Worm (Caenorhabditis elegans) whole organism, L3 larva: Measurements from ENCODE around the gene Y73B6A.3.

Experiments used
- R02D3.7 ChIP-seq: fragments of 150-350 bp; optimal IDR thresholded peaks from 2 replicates; lab custom pipeline; 2014; ENCODE audit warnings: missing biosample characterization, missing genetic modification characterization
- ZK546.5 ChIP-seq: sonication (generic microtip); optimal IDR thresholded peaks from 2 replicates; lab custom pipeline; 2017; ENCODE audit warnings: missing biosample characterization, missing genetic modification characterization
- ama-1 ChIP-seq: fragments of 150-350 bp; optimal IDR thresholded peaks from 2 replicates; lab custom pipeline; 2018
- ceh-28 ChIP-seq: fragments of 150-350 bp; optimal IDR thresholded peaks from 2 replicates; lab custom pipeline; 2014; ENCODE audit warnings: missing biosample characterization, missing genetic modification reagents, missing genetic modification characterization
- ceh-82 ChIP-seq: fragments of 150-350 bp; optimal IDR thresholded peaks from 2 replicates; lab custom pipeline; 2014; ENCODE audit warnings: missing biosample characterization, missing genetic modification characterization
- ceh-9 ChIP-seq: sonication (generic microtip); optimal IDR thresholded peaks from 2 replicates; lab custom pipeline; 2018; ENCODE audit warnings: missing biosample characterization, missing genetic modification characterization
- egl-5 ChIP-seq: fragments of 150-350 bp; optimal IDR thresholded peaks from 2 replicates; lab custom pipeline; 2017; ENCODE audit warnings: missing biosample characterization, missing genetic modification reagents, missing genetic modification characterization, inconsistent platforms
- elt-2 ChIP-seq: sonication (generic microtip); optimal IDR thresholded peaks from 2 replicates; lab custom pipeline; 2016; ENCODE audit warnings: missing genetic modification reagents, mild to moderate bottlenecking, missing genetic modification characterization, missing compliant biosample characterization
- eor-1 ChIP-seq, 2 experiments: fragments of 150-350 bp; optimal IDR thresholded peaks; 2 replicates each; lab custom pipeline; 2014 to 2018; ENCODE audit warnings: missing biosample characterization in 2 of 2, missing genetic modification characterization in 2 of 2
- fkh-10 ChIP-seq: sonication (generic microtip); optimal IDR thresholded peaks from 2 replicates; lab custom pipeline; 2017; ENCODE audit warnings: missing biosample characterization, missing genetic modification reagents, missing genetic modification characterization
- hmg-11 ChIP-seq: sonication (generic microtip); optimal IDR thresholded peaks from 2 replicates; lab custom pipeline; 2016; ENCODE audit warnings: missing genetic modification characterization, missing compliant biosample characterization
- jun-1 ChIP-seq: fragments of 150-350 bp; optimal IDR thresholded peaks from 2 replicates; lab custom pipeline; 2014; ENCODE audit warnings: missing biosample characterization, missing genetic modification reagents, missing genetic modification characterization
- lin-15B ChIP-seq: fragments of 150-350 bp; optimal IDR thresholded peaks from 2 replicates; lab custom pipeline; 2014; ENCODE audit warnings: missing biosample characterization, missing genetic modification characterization
- lin-39 ChIP-seq: fragments of 150-350 bp; optimal IDR thresholded peaks from 2 replicates; lab custom pipeline; 2018; ENCODE audit warnings: missing biosample characterization, missing genetic modification reagents, missing genetic modification characterization
- lsy-12 ChIP-seq: sonication (generic microtip); optimal IDR thresholded peaks from 2 replicates; lab custom pipeline; 2016; ENCODE audit warnings: mild to moderate bottlenecking, missing genetic modification characterization, missing compliant biosample characterization
- mdl-1 ChIP-seq: fragments of 150-350 bp; optimal IDR thresholded peaks from 2 replicates; lab custom pipeline; 2014; ENCODE audit warnings: missing biosample characterization, missing genetic modification characterization
- mml-1 ChIP-seq: fragments of 150-350 bp; sonication (generic microtip); optimal IDR thresholded peaks from 3 replicates; lab custom pipeline; 2014; ENCODE audit warnings: missing biosample characterization, missing genetic modification characterization
- nfya-1 ChIP-seq: sonication (generic microtip); optimal IDR thresholded peaks from 2 replicates; lab custom pipeline; 2017; ENCODE audit warnings: missing genetic modification characterization, mild to moderate bottlenecking, missing compliant biosample characterization, antibody characterized with exemption, moderate library complexity; ENCODE audit not compliant: insufficient read depth
- nhr-11 ChIP-seq: fragments of 150-350 bp; optimal IDR thresholded peaks from 2 replicates; lab custom pipeline; 2014; ENCODE audit warnings: missing biosample characterization, missing genetic modification characterization
- nhr-23 ChIP-seq: fragments of 150-350 bp; optimal IDR thresholded peaks from 2 replicates; lab custom pipeline; 2014; ENCODE audit warnings: missing biosample characterization, missing genetic modification reagents, missing genetic modification characterization
- nhr-25 ChIP-seq: sonication (generic microtip); optimal IDR thresholded peaks from 2 replicates; lab custom pipeline; 2017; ENCODE audit warnings: missing biosample characterization, missing genetic modification characterization
- nhr-28 ChIP-seq: fragments of 150-350 bp; optimal IDR thresholded peaks from 2 replicates; lab custom pipeline; 2014; ENCODE audit warnings: missing biosample characterization, missing genetic modification characterization
- nhr-43 ChIP-seq: sonication (generic microtip); optimal IDR thresholded peaks from 2 replicates; lab custom pipeline; 2016; ENCODE audit warnings: mild to moderate bottlenecking, missing genetic modification characterization, missing compliant biosample characterization; ENCODE audit not compliant: poor library complexity, severe bottlenecking
- nhr-67 ChIP-seq: fragments of 150-350 bp; optimal IDR thresholded peaks from 2 replicates; lab custom pipeline; 2014; ENCODE audit warnings: missing biosample characterization, missing genetic modification characterization
- nhr-76 ChIP-seq: fragments of 150-350 bp; sonication (generic microtip); optimal IDR thresholded peaks from 5 replicates; lab custom pipeline; 2014; ENCODE audit warnings: missing biosample characterization, missing genetic modification characterization
- pha-4 ChIP-seq: fragments of 150-350 bp; optimal IDR thresholded peaks from 2 replicates; lab custom pipeline; 2014; ENCODE audit warnings: missing biosample characterization, missing genetic modification reagents, missing genetic modification characterization
- pqm-1 ChIP-seq: fragments of 150-350 bp; optimal IDR thresholded peaks from 2 replicates; lab custom pipeline; 2017; ENCODE audit warnings: missing biosample characterization, missing genetic modification characterization, inconsistent platforms
- sea-2 ChIP-seq: fragments of 150-350 bp; sonication (generic microtip); optimal IDR thresholded peaks from 4 replicates; lab custom pipeline; 2014; ENCODE audit warnings: missing biosample characterization, missing genetic modification reagents, missing genetic modification characterization
- skn-1 ChIP-seq: fragments of 150-350 bp; optimal IDR thresholded peaks from 2 replicates; lab custom pipeline; 2014; ENCODE audit warnings: missing biosample characterization, missing genetic modification characterization
- snpc-4 ChIP-seq: fragments of 150-350 bp; optimal IDR thresholded peaks from 2 replicates; lab custom pipeline; 2014; ENCODE audit warnings: missing biosample characterization, missing genetic modification characterization
- tbx-2 ChIP-seq: sonication (generic microtip); optimal IDR thresholded peaks from 2 replicates; lab custom pipeline; 2016; ENCODE audit warnings: mild to moderate bottlenecking, missing genetic modification characterization, missing compliant biosample characterization
- zag-1 ChIP-seq: fragments of 150-350 bp; optimal IDR thresholded peaks from 2 replicates; lab custom pipeline; 2014; ENCODE audit warnings: missing biosample characterization, missing genetic modification characterization
- ztf-11 ChIP-seq: fragments of 150-350 bp; optimal IDR thresholded peaks from 2 replicates; lab custom pipeline; 2014; ENCODE audit warnings: missing biosample characterization, missing genetic modification characterization
- ztf-4 ChIP-seq: fragments of 150-350 bp; optimal IDR thresholded peaks from 2 replicates; lab custom pipeline; 2014; ENCODE audit warnings: missing biosample characterization, missing genetic modification characterization

Y73B6A.3 gene

DNA sequence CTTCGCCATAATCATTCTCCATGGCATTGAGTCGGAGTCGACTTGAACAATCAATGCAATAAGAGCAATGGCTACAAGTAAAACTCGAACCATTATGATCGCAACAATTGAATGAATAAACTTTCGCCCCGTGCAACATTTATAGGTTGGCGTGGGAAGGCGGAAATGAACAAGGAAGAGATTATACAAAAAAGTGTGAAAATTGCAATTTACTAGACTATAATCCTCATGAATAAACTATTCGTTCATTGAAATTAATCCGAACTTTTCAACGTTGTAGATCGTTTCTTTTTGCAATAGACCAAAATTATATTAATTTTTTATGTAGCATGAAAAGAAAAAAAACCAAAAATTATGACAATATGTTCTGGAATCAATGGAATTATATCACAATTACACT is at the start of gene Y73B6A.3:
TSS of gene Y73B6A.3 (minus strand) at position 101 of the 400 bp plus-strand sequence.
- TF ChIP-seq ceh-82: no peak
- no peak for TF ChIP-seq pha-4 (tag; lab: Kevin White, UChicago)
- no peak for TF ChIP-seq lsy-12 (tag; lab: Kevin White, UChicago)
- TF ChIP-seq fkh-10 (GFP tag; lab: Kevin White, UChicago): no peak
- TF ChIP-seq, all 47 proteins: peak for 0

DNA sequence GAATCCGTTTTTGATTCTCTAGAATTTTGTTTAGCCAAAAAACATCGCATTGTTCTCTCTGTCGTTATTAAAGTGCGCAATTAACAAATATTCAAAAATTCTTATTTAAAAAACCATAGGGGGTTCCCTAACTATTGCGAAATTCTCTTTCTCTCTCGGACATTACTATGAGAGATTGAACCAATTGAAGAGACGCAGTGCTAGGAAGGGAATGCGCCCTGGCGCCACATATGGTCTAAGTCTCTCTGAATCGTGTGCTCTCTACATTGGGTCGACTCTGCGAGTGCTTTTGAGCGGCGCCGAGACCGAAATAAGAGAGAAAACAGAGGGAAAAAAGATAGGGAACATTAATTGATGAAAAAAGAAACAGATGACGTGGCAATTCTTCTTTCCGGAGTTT is 45.8 kb upstream of the Y73B6A.3 start:
- no peak for TF ChIP-seq sea-2
- no peak for TF ChIP-seq jun-1 (tag; lab: Kevin White, UChicago)
- TF ChIP-seq snpc-4: peak; percentile 54
- TF ChIP-seq tbx-2: peak; percentile 4
- peak; percentile 89 for TF ChIP-seq hmg-11
- TF ChIP-seq lin-39 (tag; lab: Kevin White, UChicago): peak; percentile 63
- peak; percentile 49 for TF ChIP-seq pqm-1
- TF ChIP-seq nhr-43 (tag; lab: Kevin White, UChicago): peak; percentile 14
- peak; percentile 17 for TF ChIP-seq zag-1
- TF ChIP-seq skn-1 (tag; lab: Kevin White, UChicago): peak; percentile 14
- TF ChIP-seq lsy-12 (tag; lab: Kevin White, UChicago): peak; percentile 59
- no peak for TF ChIP-seq ama-1
- TF ChIP-seq egl-5 (tag; lab: Kevin White, UChicago): peak; percentile 57
- TF ChIP-seq nfya-1 (tag; lab: Kevin White, UChicago): peak; percentile 85
- no peak for TF ChIP-seq ztf-4 (tag; lab: Kevin White, UChicago)
- TF ChIP-seq ceh-28 (tag; lab: Kevin White, UChicago): peak; percentile 45
- peak; percentile 79 for TF ChIP-seq pha-4 (tag; lab: Kevin White, UChicago)
- TF ChIP-seq ZK546.5: no peak
- TF ChIP-seq nhr-67 (tag; lab: Kevin White, UChicago): no peak
- peak; percentile 32 for TF ChIP-seq nhr-25
- no peak for TF ChIP-seq nhr-28 (tag; lab: Kevin White, UChicago)
- TF ChIP-seq elt-2 (tag; lab: Kevin White, UChicago): peak; percentile 60
- peak; percentile 52 for TF ChIP-seq lin-15B (tag; lab: Kevin White, UChicago)
- TF ChIP-seq nhr-23 (tag; lab: Kevin White, UChicago): peak; percentile 52

- no peak for TF ChIP-seq nhr-23 (tag; lab: Kevin White, UChicago)
- peak; percentile 22 for TF ChIP-seq elt-2 (tag; lab: Kevin White, UChicago)
- TF ChIP-seq nfya-1 (tag; lab: Kevin White, UChicago): peak; percentile 32
- TF ChIP-seq nhr-25: peak; percentile 30
- TF ChIP-seq snpc-4: peak; percentile 13
- peak; percentile 87 for TF ChIP-seq pha-4 (tag; lab: Kevin White, UChicago)
- TF ChIP-seq lin-15B (tag; lab: Kevin White, UChicago): peak; percentile 30
- no peak for TF ChIP-seq ztf-4 (tag; lab: Kevin White, UChicago)
- TF ChIP-seq ceh-28 (tag; lab: Kevin White, UChicago): peak; percentile 17
- TF ChIP-seq ceh-9 (tag; lab: Kevin White, UChicago): no peak
Measured at ce11 chrIV:6785151-6785550, 45.1 kb upstream of the Y73B6A.3 start, which contains the start of gene dyci-1. TSS of gene dyci-1 (minus strand) at chrIV:6785272.

DNA sequence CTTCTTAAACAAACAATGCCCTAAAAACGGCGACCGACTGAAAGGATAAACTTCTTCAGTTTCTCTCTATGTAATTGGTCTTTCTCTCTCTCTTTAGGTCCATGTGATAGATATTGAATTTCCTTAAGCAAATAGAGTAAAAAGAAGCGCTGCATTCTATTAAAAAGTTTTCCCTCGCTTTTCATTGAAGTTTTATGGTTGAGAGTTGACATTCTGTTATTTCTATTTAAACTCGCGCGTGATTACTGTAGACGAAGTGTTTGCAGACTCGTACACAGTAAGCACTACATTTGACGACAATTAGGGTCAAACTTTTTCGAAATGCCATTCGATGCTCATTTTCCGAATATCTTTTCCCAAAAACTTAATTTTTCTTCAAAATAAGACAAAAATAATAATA is 37.1 kb upstream of the Y73B6A.3 start:
- TF ChIP-seq ztf-4 (tag; lab: Kevin White, UChicago): no peak
- peak; percentile 57 for TF ChIP-seq pha-4 (tag; lab: Kevin White, UChicago)

DNA sequence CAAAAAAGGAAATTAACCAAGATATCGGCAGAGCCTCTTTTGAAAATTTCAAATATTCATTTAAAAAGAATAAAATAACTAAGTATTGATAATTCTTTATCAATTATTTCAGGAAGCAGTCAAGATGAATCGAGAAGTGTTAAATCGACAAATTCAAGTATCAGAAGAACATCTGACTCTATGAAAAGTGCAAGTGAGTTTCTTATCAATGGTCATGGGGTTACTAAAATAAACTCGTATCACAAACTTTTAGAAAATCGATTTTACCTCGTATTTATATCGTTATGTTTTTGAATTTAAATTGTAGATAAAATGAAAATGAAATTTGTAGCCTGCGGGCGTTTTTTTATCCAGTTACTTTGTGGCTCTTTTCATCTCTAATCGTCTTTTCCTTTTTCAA is 31.5 kb upstream of the Y73B6A.3 start:
- TF ChIP-seq elt-2 (tag; lab: Kevin White, UChicago) (peak; percentile 67), mdl-1 (tag; lab: Kevin White, UChicago) (no peak), pha-4 (tag; lab: Kevin White, UChicago) (peak; percentile 45), ztf-11 (tag; lab: Kevin White, UChicago) (no peak), R02D3.7 (tag; lab: Kevin White, UChicago) (no peak), eor-1 (tag; optimal IDR thresholded peaks at IDR 0.05; lab: Kevin White, UChicago) (no peak), ceh-28 (tag; lab: Kevin White, UChicago) (peak; percentile 12), pqm-1 (peak; percentile 77)

- no peak for TF ChIP-seq nhr-76
- TF ChIP-seq R02D3.7 (tag; lab: Kevin White, UChicago): no peak
- TF ChIP-seq elt-2 (tag; lab: Kevin White, UChicago): peak; percentile 51
- TF ChIP-seq snpc-4: no peak
- TF ChIP-seq mml-1 (tag; lab: Kevin White, UChicago): no peak
- no peak for TF ChIP-seq nhr-43 (tag; lab: Kevin White, UChicago)
- no peak for TF ChIP-seq nhr-11 (tag; lab: Kevin White, UChicago)
Measured at ce11 chrIV:6770407-6770883, 30.4 kb upstream of the Y73B6A.3 start, which contains the start of gene anat-1. TSS of gene anat-1 (plus strand) at chrIV:6770833.
